Worm (Caenorhabditis elegans) whole organism, early embryonic: Measurements from ENCODE around the gene ZK686.1.

ENCODE experiments used
- B0310.2 ChIP-seq: sonication (generic microtip); optimal IDR thresholded peaks from 2 replicates; lab custom pipeline; 2016; ENCODE audit warnings: mild to moderate bottlenecking, missing genetic modification characterization, missing compliant biosample characterization
- ama-1 ChIP-seq: fragments of 150-350 bp; optimal IDR thresholded peaks from 2 replicates; lab custom pipeline; 2014
- ceh-36 ChIP-seq: sonication (generic microtip); optimal IDR thresholded peaks from 2 replicates; lab custom pipeline; 2016; ENCODE audit warnings: missing genetic modification characterization, inconsistent platforms, missing compliant biosample characterization
- hmg-4 ChIP-seq: fragments of 200-800 bp; sonication (Bioruptor generic); optimal IDR thresholded peaks from 2 replicates; lab custom pipeline; 2018; ENCODE audit warnings: mild to moderate bottlenecking, missing genetic modification characterization, missing compliant biosample characterization
- pes-1 ChIP-seq: fragments of 200-800 bp; sonication (Bioruptor generic); IDR thresholded peaks from 2 replicates; pipeline ENCODE4 v1.3.6; 2022; ENCODE audit warnings: missing genetic modification reagents, missing genetic modification characterization, missing compliant biosample characterization
- sea-1 ChIP-seq: fragments of 200-800 bp; sonication (Bioruptor generic); conservative IDR thresholded peaks from 2 replicates; pipeline ENCODE4 v1.3.6; 2022; ENCODE audit warnings: missing genetic modification characterization, missing compliant biosample characterization
- tbx-11 ChIP-seq: fragments of 200-800 bp; sonication (Bioruptor generic); IDR thresholded peaks from 2 replicates; pipeline ENCODE4 v1.3.6; 2022; ENCODE audit warnings: missing genetic modification characterization, missing compliant biosample characterization

DNA sequence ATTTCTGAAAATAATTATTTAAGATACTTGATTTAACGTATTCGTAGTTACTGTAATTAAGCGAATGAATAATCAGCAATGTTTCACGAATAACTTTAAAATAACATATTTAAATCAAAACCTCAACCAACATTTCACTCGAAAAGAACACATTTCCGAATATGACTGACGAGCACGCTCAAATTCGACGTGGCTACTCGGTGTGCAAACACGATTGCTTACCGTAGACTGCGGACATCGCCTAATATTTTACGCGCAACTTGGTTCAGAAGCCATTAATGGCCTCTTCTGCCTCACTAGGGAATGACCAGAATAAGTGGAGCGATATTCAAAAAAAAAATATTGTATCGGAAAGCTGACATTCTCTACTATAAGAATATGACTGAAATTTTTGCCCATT, 3.0 kb upstream of the ZK686.1 start, which contains the start of gene snu-23:
- TF ChIP-seq B0310.2 (tag; lab: Kevin White, UChicago), result no peak
- no peak for TF ChIP-seq ceh-36 (tag; lab: Kevin White, UChicago)
- no peak for TF ChIP-seq ama-1 (lab: Kevin White, UChicago)
- no peak for TF ChIP-seq tbx-11 (GFP tag; lab: Robert Waterston, UW)
- no peak for TF ChIP-seq hmg-4
- TF ChIP-seq sea-1 (GFP tag; lab: Robert Waterston, UW), result no peak
- no peak for TF ChIP-seq pes-1 (GFP tag; lab: Robert Waterston, UW)
